Fruit fly (Drosophila melanogaster) whole organism, embryonic: Measurements from ENCODE around the gene CG45066.

Experiments
- Bdp1 ChIP-seq: fragments of 200-800 bp; sonication (Bioruptor generic); optimal IDR thresholded peaks from 3 replicates; lab custom pipeline; 2016; ENCODE audit warnings: missing biosample characterization, missing genetic modification characterization
- CG11723 ChIP-seq: fragments of 200-800 bp; sonication (Bioruptor generic); optimal IDR thresholded peaks from 2 replicates; lab custom pipeline; 2017; ENCODE audit warnings: missing biosample characterization, mild to moderate bottlenecking, missing genetic modification characterization
- CG12299 ChIP-seq: fragments of 200-800 bp; sonication (Bioruptor generic); optimal IDR thresholded peaks from 2 replicates; lab custom pipeline; 2018; ENCODE audit warnings: missing biosample characterization, mild to moderate bottlenecking, missing genetic modification characterization
- CG13296 ChIP-seq: fragments of 200-800 bp; sonication (Bioruptor generic); optimal IDR thresholded peaks from 3 replicates; lab custom pipeline; 2018; ENCODE audit warnings: missing biosample characterization, mild to moderate bottlenecking, missing genetic modification characterization
- CG15269 ChIP-seq: fragments of 200-800 bp; sonication (Bioruptor generic); optimal IDR thresholded peaks from 2 replicates; lab custom pipeline; 2018; ENCODE audit warnings: missing biosample characterization, mild to moderate bottlenecking, missing genetic modification characterization, moderate library complexity
- CG15601 ChIP-seq: fragments of 200-800 bp; sonication (Bioruptor generic); optimal IDR thresholded peaks from 3 replicates; lab custom pipeline; 2019; ENCODE audit warnings: missing biosample characterization, mild to moderate bottlenecking, missing genetic modification characterization, moderate library complexity
- CG17359 ChIP-seq: fragments of 200-800 bp; sonication (Bioruptor generic); optimal IDR thresholded peaks from 3 replicates; lab custom pipeline; 2018; ENCODE audit warnings: missing biosample characterization, mild to moderate bottlenecking, missing genetic modification characterization, moderate library complexity
- CG17361 ChIP-seq: fragments of 200-800 bp; sonication (Bioruptor generic); IDR thresholded peaks from 3 replicates; pipeline ENCODE4 v1.3.6; 2022; ENCODE audit warnings: missing biosample characterization, missing genetic modification characterization
- CG31365 ChIP-seq: fragments of 200-800 bp; sonication (Bioruptor generic); optimal IDR thresholded peaks from 2 replicates; lab custom pipeline; 2018; ENCODE audit warnings: missing biosample characterization, mild to moderate bottlenecking, missing genetic modification characterization
- CG3407 ChIP-seq: fragments of 200-800 bp; sonication (Bioruptor generic); optimal IDR thresholded peaks from 2 replicates; lab custom pipeline; 2018; ENCODE audit warnings: missing biosample characterization, mild to moderate bottlenecking, missing genetic modification characterization
- CG6254 ChIP-seq: fragments of 200-800 bp; sonication (Bioruptor generic); optimal IDR thresholded peaks from 3 replicates; lab custom pipeline; 2017; ENCODE audit warnings: mild to moderate bottlenecking, missing biosample characterization, missing genetic modification reagents, missing genetic modification characterization
- CG7271 ChIP-seq: fragments of 200-800 bp; sonication (Bioruptor generic); optimal IDR thresholded peaks from 2 replicates; lab custom pipeline; 2018; ENCODE audit warnings: missing biosample characterization, mild to moderate bottlenecking, missing genetic modification characterization, moderate library complexity
- CG9215 ChIP-seq: fragments of 200-800 bp; sonication (Bioruptor generic); IDR thresholded peaks from 2 replicates; pipeline ENCODE4 v1.3.6; 2022; ENCODE audit warnings: missing biosample characterization, missing genetic modification characterization
- CG9437 ChIP-seq: fragments of 200-800 bp; sonication (Bioruptor generic); optimal IDR thresholded peaks from 2 replicates; lab custom pipeline; 2018; ENCODE audit warnings: missing biosample characterization, mild to moderate bottlenecking, missing genetic modification characterization
- Ets65A ChIP-seq: fragments of 200-800 bp; sonication (Bioruptor generic); peaks from one replicate; lab custom pipeline; 2016; ENCODE audit warnings: missing biosample characterization, missing genetic modification characterization
- Fer2 ChIP-seq: fragments of 200-800 bp; sonication (Bioruptor generic); optimal IDR thresholded peaks from 2 replicates; lab custom pipeline; 2018; ENCODE audit warnings: missing biosample characterization, mild to moderate bottlenecking, missing genetic modification characterization, moderate library complexity
- HLH54F ChIP-seq: fragments of 200-800 bp; sonication (Bioruptor generic); optimal IDR thresholded peaks from 3 replicates; lab custom pipeline; 2016; ENCODE audit warnings: missing biosample characterization, missing genetic modification characterization
- Hmx ChIP-seq: fragments of 200-800 bp; sonication (Bioruptor generic); optimal IDR thresholded peaks from 2 replicates; lab custom pipeline; 2016; ENCODE audit warnings: missing biosample characterization, missing genetic modification characterization
- Meics ChIP-seq: fragments of 200-800 bp; sonication (Bioruptor generic); optimal IDR thresholded peaks from 2 replicates; lab custom pipeline; 2017; ENCODE audit warnings: missing biosample characterization, mild to moderate bottlenecking, missing genetic modification characterization
- NFAT ChIP-seq: fragments of 200-800 bp; sonication (Bioruptor generic); IDR thresholded peaks from 2 replicates; pipeline ENCODE4 v1.3.6; 2022; ENCODE audit warnings: missing biosample characterization, missing genetic modification characterization
- Nf-YB ChIP-seq: fragments of 200-800 bp; sonication (Bioruptor generic); optimal IDR thresholded peaks from 3 replicates; lab custom pipeline; 2019; ENCODE audit warnings: missing biosample characterization, mild to moderate bottlenecking, missing genetic modification characterization, moderate library complexity
- Oaz ChIP-seq: fragments of 200-800 bp; sonication (Bioruptor generic); IDR thresholded peaks from 2 replicates; pipeline ENCODE4 v1.3.6; 2022; ENCODE audit warnings: missing biosample characterization, missing genetic modification characterization
- Vsx1 ChIP-seq: fragments of 200-800 bp; sonication (Bioruptor generic); optimal IDR thresholded peaks from 2 replicates; lab custom pipeline; 2017; ENCODE audit warnings: missing biosample characterization, mild to moderate bottlenecking, missing genetic modification characterization, missing genetic modification reagents
- YL-1 ChIP-seq: fragments of 200-800 bp; sonication (Bioruptor generic); optimal IDR thresholded peaks from 3 replicates; lab custom pipeline; 2017; ENCODE audit warnings: missing biosample characterization, mild to moderate bottlenecking, missing genetic modification characterization
- bcd ChIP-seq: fragments of 200-800 bp; sonication (Bioruptor generic); optimal IDR thresholded peaks from 2 replicates; lab custom pipeline; 2017; ENCODE audit warnings: missing biosample characterization, mild to moderate bottlenecking, missing genetic modification characterization
- cg ChIP-seq: fragments of 200-800 bp; sonication (Bioruptor generic); optimal IDR thresholded peaks from 3 replicates; lab custom pipeline; 2019; ENCODE audit warnings: missing biosample characterization, mild to moderate bottlenecking, missing genetic modification characterization, moderate library complexity
- dimm ChIP-seq: fragments of 200-800 bp; sonication (Bioruptor generic); IDR thresholded peaks from 2 replicates; pipeline ENCODE4 v1.3.6; 2022; ENCODE audit warnings: missing biosample characterization, missing genetic modification characterization
- dmrt11E ChIP-seq: fragments of 200-800 bp; sonication (Bioruptor generic); optimal IDR thresholded peaks from 3 replicates; lab custom pipeline; 2018; ENCODE audit warnings: missing biosample characterization, mild to moderate bottlenecking, missing genetic modification characterization, moderate library complexity
- dpn ChIP-seq, 2 experiments: fragments of 200-800 bp; sonication (Bioruptor generic); optimal IDR thresholded peaks; 3 replicates each; lab custom pipeline; 2016; ENCODE audit warnings: missing biosample characterization in 2 of 2, missing genetic modification characterization in 2 of 2
- gcm ChIP-seq: fragments of 200-800 bp; sonication (Bioruptor generic); optimal IDR thresholded peaks from 2 replicates; lab custom pipeline; 2019; ENCODE audit warnings: missing biosample characterization, mild to moderate bottlenecking, missing genetic modification characterization, moderate library complexity
- gem ChIP-seq: fragments of 200-800 bp; sonication (Bioruptor generic); optimal IDR thresholded peaks from 2 replicates; lab custom pipeline; 2019; ENCODE audit warnings: missing biosample characterization, mild to moderate bottlenecking, missing genetic modification characterization, moderate library complexity
- grau ChIP-seq: fragments of 200-800 bp; optimal IDR thresholded peaks from 3 replicates; lab custom pipeline; 2019; ENCODE audit warnings: missing biosample characterization, mild to moderate bottlenecking, missing genetic modification characterization, moderate library complexity
- ham ChIP-seq: fragments of 200-800 bp; sonication (Bioruptor generic); IDR thresholded peaks from 2 replicates; pipeline ENCODE4 v1.3.6; 2022; ENCODE audit warnings: missing biosample characterization, missing genetic modification characterization
- hkb ChIP-seq, 2 experiments: fragments of 200-800 bp in 1 of 2; fragments of >200 bp in 1 of 2; sonication (Bioruptor generic) in 1 of 2; IDR thresholded peaks in 1 of 2; optimal IDR thresholded peaks in 1 of 2; 2 replicates each; pipeline versions ENCODE4 v1.3.6 to Lab custom; 2017 to 2022; ENCODE audit warnings: missing biosample characterization in 1 of 2, missing genetic modification characterization in 1 of 2
- hth ChIP-seq: fragments of >200 bp; optimal IDR thresholded peaks from 2 replicates; lab custom pipeline; 2017; ENCODE audit warnings: inconsistent platforms
- kay ChIP-seq: fragments of 200-800 bp; sonication (Bioruptor generic); optimal IDR thresholded peaks from 2 replicates; lab custom pipeline; 2016; ENCODE audit warnings: missing biosample characterization, missing genetic modification characterization
- klu ChIP-seq: fragments of 200-800 bp; sonication (Bioruptor generic); IDR thresholded peaks from 2 replicates; pipeline ENCODE4 v1.3.6; 2022; ENCODE audit warnings: missing biosample characterization, missing genetic modification characterization
- maf-S ChIP-seq: fragments of 200-800 bp; sonication (Bioruptor generic); optimal IDR thresholded peaks from 2 replicates; lab custom pipeline; 2016; ENCODE audit warnings: missing biosample characterization, missing genetic modification characterization
- mirr ChIP-seq: fragments of 200-800 bp; sonication (Bioruptor generic); optimal IDR thresholded peaks from 3 replicates; lab custom pipeline; 2018; ENCODE audit warnings: missing biosample characterization, mild to moderate bottlenecking, missing genetic modification characterization
- pan ChIP-seq, 4 experiments: fragments of >200 bp in 3 of 4; fragments of 200-800 bp in 1 of 4; sonication (Bioruptor generic) in 1 of 4; optimal IDR thresholded peaks in 3 of 4; IDR thresholded peaks in 1 of 4; 2 replicates each; pipeline versions ENCODE4 v1.3.6 to Lab custom; 2017 to 2022; ENCODE audit warnings: missing biosample characterization in 2 of 4, missing genetic modification characterization in 2 of 4, mixed read lengths in 1 of 4
- pho ChIP-seq: fragments of 200-800 bp; sonication (Bioruptor generic); optimal IDR thresholded peaks from 2 replicates; lab custom pipeline; 2016; ENCODE audit warnings: missing biosample characterization, missing genetic modification characterization
- sens ChIP-seq: fragments of 200-800 bp; sonication (Bioruptor generic); peaks from one replicate; lab custom pipeline; 2016; ENCODE audit warnings: missing biosample characterization, missing genetic modification characterization
- sim ChIP-seq: fragments of 200-800 bp; sonication (Bioruptor generic); IDR thresholded peaks from 2 replicates; pipeline ENCODE4 v1.3.6; 2022; ENCODE audit warnings: missing biosample characterization, missing genetic modification characterization
- slou ChIP-seq: fragments of 200-800 bp; sonication (Bioruptor generic); optimal IDR thresholded peaks from 3 replicates; lab custom pipeline; 2016; ENCODE audit warnings: missing biosample characterization, missing genetic modification characterization
- tgo ChIP-seq: fragments of 200-800 bp; sonication (Bioruptor generic); IDR thresholded peaks from 3 replicates; pipeline ENCODE4 v1.3.6; 2022; ENCODE audit warnings: missing biosample characterization, missing genetic modification characterization
- tin ChIP-seq: fragments of 200-800 bp; sonication (Bioruptor generic); optimal IDR thresholded peaks from 3 replicates; lab custom pipeline; 2016; ENCODE audit warnings: missing biosample characterization, missing genetic modification characterization
- trem ChIP-seq: fragments of 200-800 bp; optimal IDR thresholded peaks from 3 replicates; lab custom pipeline; 2019; ENCODE audit warnings: missing biosample characterization, mild to moderate bottlenecking, missing genetic modification characterization, moderate library complexity
- usp ChIP-seq: fragments of >200 bp; optimal IDR thresholded peaks from 2 replicates; lab custom pipeline; 2017; ENCODE audit warnings: missing biosample characterization, missing genetic modification characterization
- wdn ChIP-seq: fragments of 200-800 bp; sonication (Bioruptor generic); IDR thresholded peaks from 2 replicates; pipeline ENCODE4 v1.3.6; 2022; ENCODE audit warnings: missing biosample characterization, missing genetic modification characterization

The CG45066 gene

dm6 chr3L:3071675-3072583 is 39.1 kb downstream of the CG45066 start (continued):
- TF ChIP-seq CG15269 (tag; lab: Kevin White, UChicago), result no peak
- TF ChIP-seq kay, result no peak
- no peak for TF ChIP-seq Ets65A (GFP tag; lab: Kevin White, UChicago)
- peak; percentile 20 for TF ChIP-seq CG11723 (GFP tag; lab: Kevin White, UChicago)
- TF ChIP-seq CG9215, result no peak
- no peak for TF ChIP-seq Oaz
- TF ChIP-seq maf-S (GFP tag; lab: Kevin White, UChicago), result no peak
- no peak for TF ChIP-seq CG7271
- no peak for TF ChIP-seq HLH54F
- TF ChIP-seq Nf-YB (GFP tag; lab: Kevin White, UChicago), result no peak
- TF ChIP-seq dimm (GFP tag; lab: Robert Waterston, UW), result no peak
- no peak for TF ChIP-seq hkb (optimal IDR thresholded peaks at IDR 0.05; lab: Kevin White, UChicago)
- 0 out of 2 replicates have a peak, but pooled peaks have one; percentile 8 for TF ChIP-seq hkb (GFP tag; IDR thresholded peaks at IDR 0.05; lab: Robert Waterston, UW)
- no peak for TF ChIP-seq pho (GFP tag; lab: Kevin White, UChicago)
- peak; percentile 17 for TF ChIP-seq Meics
- no peak for TF ChIP-seq CG3407 (GFP tag; lab: Kevin White, UChicago)
- no peak for TF ChIP-seq YL-1 (GFP tag; lab: Kevin White, UChicago)
- no peak for TF ChIP-seq Vsx1
- TF ChIP-seq sim (GFP tag; lab: Robert Waterston, UW), result 0 out of 2 replicates have a peak, but pooled peaks have one; percentile 17
- no peak for TF ChIP-seq CG12299 (tag; lab: Kevin White, UChicago)
- TF ChIP-seq slou (GFP tag; lab: Kevin White, UChicago), result no peak
- TF ChIP-seq sens (GFP tag; lab: Kevin White, UChicago), result peak; percentile 62
- no peak for TF ChIP-seq CG6254 (GFP tag; lab: Kevin White, UChicago)
- TF ChIP-seq CG17359 (tag; lab: Kevin White, UChicago), result no peak
- no peak for TF ChIP-seq CG13296 (GFP tag; lab: Kevin White, UChicago)
- no peak for TF ChIP-seq CG31365 (tag; lab: Kevin White, UChicago)
- TF ChIP-seq gcm, result no peak
- no peak for TF ChIP-seq klu (GFP tag; lab: Robert Waterston, UW)
- no peak for TF ChIP-seq NFAT (GFP tag; lab: Robert Waterston, UW)
- no peak for TF ChIP-seq dmrt11E (tag; lab: Kevin White, UChicago)
- TF ChIP-seq CG15601 (tag; lab: Kevin White, UChicago), result no peak
- TF ChIP-seq CG9437 (GFP tag; lab: Kevin White, UChicago), result no peak
- no peak for TF ChIP-seq dpn (GFP tag; optimal IDR thresholded peaks at IDR 0.05; lab: Kevin White, UChicago)
- peak; percentile 46 for TF ChIP-seq gem (tag; lab: Kevin White, UChicago)
- no peak for TF ChIP-seq wdn (GFP tag; lab: Robert Waterston, UW)
- no peak for TF ChIP-seq mirr (GFP tag; lab: Kevin White, UChicago)
- TF ChIP-seq tin (GFP tag; lab: Kevin White, UChicago), result no peak
- no peak for TF ChIP-seq Bdp1 (GFP tag; lab: Kevin White, UChicago)
- TF ChIP-seq usp (GFP tag; lab: Kevin White, UChicago), result no peak
- no peak for TF ChIP-seq CG17361 (GFP tag; lab: Robert Waterston, UW)
- TF ChIP-seq trem (tag; lab: Kevin White, UChicago), result no peak
- TF ChIP-seq grau (tag; lab: Kevin White, UChicago), result peak; percentile 22
- TF ChIP-seq tgo (GFP tag; lab: Robert Waterston, UW), result no peak
- no peak for TF ChIP-seq Hmx (GFP tag; lab: Kevin White, UChicago)
- TF ChIP-seq bcd (GFP tag; lab: Kevin White, UChicago), result no peak
- no peak for TF ChIP-seq pan (optimal IDR thresholded peaks at IDR 0.05; lab: Kevin White, UChicago)
- no peak for TF ChIP-seq pan (GFP tag; optimal IDR thresholded peaks at IDR 0.05 in 1 of 2, IDR thresholded peaks at IDR 0.05 in 1 of 2)
- TF ChIP-seq ham (GFP tag; lab: Robert Waterston, UW), result no peak
- TF ChIP-seq cg, result peak; percentile 77
- no peak for TF ChIP-seq hth (lab: Kevin White, UChicago)
- no peak for TF ChIP-seq Fer2 (tag; lab: Kevin White, UChicago)
